Worm (Caenorhabditis elegans) whole organism, L4 larva: ENCODE measurements around the gene ins-12.
A peak's percentile ranks its signal among the peaks of the same experiment; 100 is the strongest.

ENCODE experiments used
- F37D6.2 ChIP-seq: sonication (generic microtip); optimal IDR thresholded peaks from 2 replicates; lab custom pipeline; 2016; ENCODE audit warnings: mild to moderate bottlenecking, missing genetic modification characterization, missing compliant biosample characterization
- F44E2.7 ChIP-seq: fragments of 200-800 bp; sonication (Bioruptor generic); IDR thresholded peaks from 2 replicates; pipeline ENCODE4 v2.1.2; 2022; ENCODE audit warnings: missing genetic modification characterization, missing compliant biosample characterization
- ceh-20 ChIP-seq: fragments of 200-800 bp; sonication (Bioruptor generic); IDR thresholded peaks from 2 replicates; pipeline ENCODE4 v1.3.6; 2022; ENCODE audit warnings: missing genetic modification reagents, missing genetic modification characterization, missing compliant biosample characterization
- cey-2 ChIP-seq: sonication (generic microtip); optimal IDR thresholded peaks from 3 replicates; lab custom pipeline; 2017; ENCODE audit warnings: missing genetic modification characterization, mild to moderate bottlenecking, missing compliant biosample characterization, antibody characterized with exemption, borderline replicate concordance; ENCODE audit not compliant: insufficient read depth
- daf-19 ChIP-seq: fragments of 200-800 bp; sonication (Bioruptor generic); conservative IDR thresholded peaks from 2 replicates; pipeline ENCODE4 v1.3.6; 2022; ENCODE audit warnings: missing genetic modification characterization, missing compliant biosample characterization
- dmd-6 ChIP-seq: fragments of 200-800 bp; sonication (Bioruptor generic); IDR thresholded peaks from 2 replicates; pipeline ENCODE4 v1.3.6; 2022; ENCODE audit warnings: missing genetic modification reagents, missing genetic modification characterization, missing compliant biosample characterization
- hif-1 ChIP-seq, 2 experiments: sonication (generic microtip); optimal IDR thresholded peaks; 2 replicates each; lab custom pipeline; 2016 to 2017; ENCODE audit warnings: missing compliant biosample characterization in 2 of 2, missing genetic modification characterization in 2 of 2, missing genetic modification reagents in 2 of 2, missing genotype in 2 of 2, mild to moderate bottlenecking in 1 of 2
- jun-1 ChIP-seq: fragments of 150-350 bp; optimal IDR thresholded peaks from 2 replicates; lab custom pipeline; 2014; ENCODE audit warnings: missing biosample characterization, missing genetic modification reagents, missing genetic modification characterization
- lin-29 ChIP-seq: fragments of 200-800 bp; sonication (Bioruptor generic); IDR thresholded peaks from 2 replicates; pipeline ENCODE4 v1.3.6; 2022; ENCODE audit warnings: missing genetic modification reagents, missing genetic modification characterization, missing compliant biosample characterization
- lin-38 ChIP-seq: fragments of 200-800 bp; sonication (Bioruptor generic); IDR thresholded peaks from 2 replicates; pipeline ENCODE4 v1.3.6; 2022; ENCODE audit warnings: missing genetic modification reagents, missing genetic modification characterization, missing compliant biosample characterization
- lin-39 ChIP-seq: fragments of 150-350 bp; optimal IDR thresholded peaks from 2 replicates; lab custom pipeline; 2014; ENCODE audit warnings: missing biosample characterization, missing genetic modification reagents, missing genetic modification characterization
- madf-9 ChIP-seq: fragments of 200-800 bp; sonication (Bioruptor generic); conservative IDR thresholded peaks from 2 replicates; pipeline ENCODE4 v1.3.6; 2022; ENCODE audit warnings: missing genetic modification reagents, missing genetic modification characterization, missing compliant biosample characterization
- mep-1 ChIP-seq: fragments of 150-350 bp; sonication (generic microtip); optimal IDR thresholded peaks from 3 replicates; lab custom pipeline; 2014; ENCODE audit warnings: missing biosample characterization, missing genetic modification characterization
- mxl-3 ChIP-seq: fragments of 200-800 bp; sonication (Bioruptor generic); optimal IDR thresholded peaks from 2 replicates; lab custom pipeline; 2018; ENCODE audit warnings: mild to moderate bottlenecking, missing genetic modification characterization, missing compliant biosample characterization
- nhr-41 ChIP-seq: fragments of 200-800 bp; sonication (Bioruptor generic); IDR thresholded peaks from 2 replicates; pipeline ENCODE4 v1.3.6; 2022; ENCODE audit warnings: missing genetic modification reagents, missing genetic modification characterization, missing compliant biosample characterization
- php-3 ChIP-seq: fragments of 200-800 bp; sonication (Bioruptor generic); IDR thresholded peaks from 2 replicates; pipeline ENCODE4 v1.3.6; 2022; ENCODE audit warnings: missing genetic modification reagents, missing genetic modification characterization, missing compliant biosample characterization
- spr-1 ChIP-seq: sonication (generic microtip); optimal IDR thresholded peaks from 2 replicates; lab custom pipeline; 2016; ENCODE audit warnings: mild to moderate bottlenecking, missing genetic modification characterization, missing compliant biosample characterization
- zfp-2 ChIP-seq: sonication (generic microtip); optimal IDR thresholded peaks from 2 replicates; lab custom pipeline; 2016; ENCODE audit warnings: mild to moderate bottlenecking, missing genetic modification characterization, missing compliant biosample characterization

Gene ins-12

DNA sequence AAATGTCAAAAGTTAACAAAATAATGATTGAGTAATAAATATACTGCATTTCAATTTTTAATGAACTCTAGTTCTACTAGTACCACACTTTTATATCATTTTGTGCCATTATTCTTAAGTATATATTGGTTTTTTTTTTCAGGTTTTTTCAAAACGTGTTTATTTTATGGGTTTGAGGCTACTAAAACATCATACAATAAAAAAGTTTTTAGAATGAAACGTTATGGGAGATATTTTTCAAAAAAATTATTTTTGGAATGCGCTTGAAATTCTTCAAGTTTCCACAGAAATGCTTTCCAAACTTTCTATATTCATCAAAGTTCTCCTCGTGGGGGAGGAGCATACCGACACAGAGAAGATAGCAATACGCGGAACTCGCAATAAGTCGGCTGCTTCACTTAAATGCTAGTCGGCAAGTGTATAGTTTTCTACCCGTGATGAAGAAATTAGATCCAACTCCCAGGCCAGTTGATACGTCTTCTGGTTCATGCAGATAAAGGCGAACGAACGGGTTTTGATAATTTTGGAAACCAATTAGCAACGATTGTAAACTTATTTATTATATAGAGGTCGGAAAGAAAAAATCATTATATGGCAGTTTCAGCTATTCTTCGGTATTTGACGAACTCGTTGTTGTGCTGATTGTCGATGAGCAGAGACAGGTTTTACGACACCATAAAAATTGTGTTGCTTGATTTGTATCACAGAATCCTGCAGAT, 45.1 kb downstream of the ins-12 start, which contains the start of gene C17G10.10 (continued):
- TF ChIP-seq mxl-3 (GFP tag; lab: Kevin White, UChicago), result peak; percentile 27
- TF ChIP-seq jun-1, result no peak
- no peak for TF ChIP-seq madf-9
- TF ChIP-seq php-3 (GFP tag; lab: Robert Waterston, UW), result no peak
- TF ChIP-seq hif-1 (tag; optimal IDR thresholded peaks at IDR 0.05; lab: Kevin White, UChicago), result no peak

DNA sequence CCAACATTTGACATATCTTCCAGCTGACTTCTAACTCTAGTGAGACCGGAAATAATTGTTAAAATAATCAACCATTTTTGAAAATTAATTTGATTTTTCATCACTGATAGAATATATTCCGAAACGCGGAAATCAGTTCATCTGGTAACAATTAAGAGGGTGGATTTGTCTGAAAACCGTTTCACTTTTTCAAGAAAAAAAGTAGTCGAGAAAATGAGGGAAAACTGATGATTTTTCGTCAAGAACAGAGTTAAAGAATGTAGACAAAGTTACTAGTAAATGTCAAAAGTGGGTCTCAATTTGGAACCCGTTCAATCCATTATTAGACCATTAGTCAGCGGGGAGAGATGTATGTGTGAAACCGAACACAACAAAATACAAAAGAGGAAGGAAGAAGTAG, 48.8 kb downstream of the ins-12 start, which contains the start of gene C17G10.6:
Gene C17G10.6, minus strand, starts transcription at position 101 of the 400 bp plus-strand sequence.
- TF ChIP-seq mep-1, result no peak
- TF ChIP-seq, all 104 proteins: peak for 0

DNA sequence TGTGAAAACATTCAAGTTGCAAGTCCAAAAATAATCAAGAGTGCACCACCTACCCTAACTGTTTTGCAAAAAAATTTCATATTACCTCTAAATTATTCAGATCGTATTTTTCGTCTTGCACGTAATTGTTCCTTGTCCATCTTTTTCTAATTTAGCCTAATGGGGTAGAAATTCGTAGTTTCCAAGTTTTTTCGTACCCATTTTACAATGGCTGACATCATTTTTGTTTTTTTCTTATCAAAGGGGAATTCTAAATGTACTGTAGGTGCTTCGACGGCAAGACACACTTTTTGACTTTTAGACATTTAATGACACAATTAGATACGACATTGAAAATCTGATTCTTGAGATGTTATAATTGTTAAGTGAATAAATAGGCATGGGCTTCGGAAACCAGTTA, 50.0 kb downstream of the ins-12 start:
- TF ChIP-seq spr-1 (tag; lab: Kevin White, UChicago) (no peak), nhr-41 (GFP tag; lab: Robert Waterston, UW) (no peak), zfp-2 (tag; lab: Kevin White, UChicago) (no peak), lin-39 (tag; lab: Kevin White, UChicago) (no peak), daf-19 (GFP tag; lab: Robert Waterston, UW) (no peak), cey-2 (no peak), dmd-6 (no peak), lin-29 (GFP tag; lab: Robert Waterston, UW) (no peak), F44E2.7 (GFP tag; lab: Robert Waterston, UW) (no peak), F37D6.2 (no peak), lin-38 (GFP tag; lab: Robert Waterston, UW) (no peak), ceh-20 (GFP tag; lab: Robert Waterston, UW) (no peak)
